Fruit fly (Drosophila melanogaster) whole organism, embryonic: ENCODE measurements around the gene brat.

Experiments used
- Adf1 ChIP-seq: fragments of 200-800 bp; sonication (Bioruptor generic); IDR thresholded peaks from 2 replicates; pipeline ENCODE4 v1.3.6; 2022; ENCODE audit warnings: missing biosample characterization, missing genetic modification characterization
- CG10147 ChIP-seq: fragments of 200-800 bp; sonication (Bioruptor generic); optimal IDR thresholded peaks from 2 replicates; lab custom pipeline; 2019; ENCODE audit warnings: missing biosample characterization, mild to moderate bottlenecking, missing genetic modification characterization, moderate library complexity
- CG12219 ChIP-seq: fragments of 200-800 bp; sonication (Bioruptor generic); optimal IDR thresholded peaks from 3 replicates; lab custom pipeline; 2018; ENCODE audit warnings: missing biosample characterization, mild to moderate bottlenecking, missing genetic modification characterization
- CG12942 ChIP-seq: fragments of 200-800 bp; sonication (Bioruptor generic); optimal IDR thresholded peaks from 3 replicates; lab custom pipeline; 2016; ENCODE audit warnings: missing biosample characterization, missing genetic modification characterization
- CG13296 ChIP-seq: fragments of 200-800 bp; sonication (Bioruptor generic); optimal IDR thresholded peaks from 3 replicates; lab custom pipeline; 2018; ENCODE audit warnings: missing biosample characterization, mild to moderate bottlenecking, missing genetic modification characterization
- CG14860 ChIP-seq: fragments of 200-800 bp; sonication (Bioruptor generic); IDR thresholded peaks from 3 replicates; pipeline ENCODE4 v1.3.6; 2022; ENCODE audit warnings: missing biosample characterization, missing genetic modification characterization; ENCODE audit not compliant: partially characterized antibody
- CG17359 ChIP-seq: fragments of 200-800 bp; sonication (Bioruptor generic); optimal IDR thresholded peaks from 3 replicates; lab custom pipeline; 2018; ENCODE audit warnings: missing biosample characterization, mild to moderate bottlenecking, missing genetic modification characterization, moderate library complexity
- CG17912 ChIP-seq: fragments of 200-800 bp; sonication (Bioruptor generic); optimal IDR thresholded peaks from 2 replicates; lab custom pipeline; 2018; ENCODE audit warnings: missing biosample characterization, mild to moderate bottlenecking, missing genetic modification characterization
- CG2129 ChIP-seq: fragments of 200-800 bp; sonication (Bioruptor generic); IDR thresholded peaks from 2 replicates; pipeline ENCODE4 v1.3.6; 2022; ENCODE audit warnings: missing biosample characterization, missing genetic modification characterization; ENCODE audit not compliant: partially characterized antibody
- CG30020 ChIP-seq: fragments of 200-800 bp; optimal IDR thresholded peaks from 2 replicates; lab custom pipeline; 2019; ENCODE audit warnings: missing biosample characterization, mild to moderate bottlenecking, missing genetic modification characterization, moderate library complexity
- CG3065 ChIP-seq: fragments of 200-800 bp; sonication (Bioruptor generic); optimal IDR thresholded peaks from 2 replicates; lab custom pipeline; 2016; ENCODE audit warnings: missing biosample characterization, missing genetic modification characterization
- CG4820 ChIP-seq: fragments of 200-800 bp; sonication (Bioruptor generic); optimal IDR thresholded peaks from 3 replicates; lab custom pipeline; 2016; ENCODE audit warnings: missing biosample characterization, missing genetic modification characterization
- CG5245 ChIP-seq: fragments of 200-800 bp; sonication (Bioruptor generic); optimal IDR thresholded peaks from 3 replicates; lab custom pipeline; 2016; ENCODE audit warnings: missing biosample characterization, missing genetic modification characterization
- CG6272 ChIP-seq: fragments of 200-800 bp; sonication (Bioruptor generic); IDR thresholded peaks from 2 replicates; pipeline ENCODE4 v1.3.6; 2022; ENCODE audit warnings: missing biosample characterization, missing genetic modification characterization
- CG6854 ChIP-seq: fragments of 200-800 bp; sonication (Bioruptor generic); optimal IDR thresholded peaks from 3 replicates; lab custom pipeline; 2017; ENCODE audit warnings: missing biosample characterization, mild to moderate bottlenecking, missing genetic modification characterization
- CG7271 ChIP-seq: fragments of 200-800 bp; sonication (Bioruptor generic); optimal IDR thresholded peaks from 2 replicates; lab custom pipeline; 2018; ENCODE audit warnings: missing biosample characterization, mild to moderate bottlenecking, missing genetic modification characterization, moderate library complexity
- CG9876 ChIP-seq: fragments of 200-800 bp; sonication (Bioruptor generic); optimal IDR thresholded peaks from 2 replicates; lab custom pipeline; 2016; ENCODE audit warnings: missing biosample characterization, missing genetic modification characterization
- Dfd ChIP-seq, 2 experiments: fragments of >200 bp; optimal IDR thresholded peaks; 2 replicates each; lab custom pipeline; 2017; ENCODE audit warnings: missing biosample characterization in 2 of 2, missing genetic modification characterization in 2 of 2
- Elba2 ChIP-seq: fragments of 200-800 bp; sonication (Bioruptor generic); optimal IDR thresholded peaks from 3 replicates; lab custom pipeline; 2016; ENCODE audit warnings: missing biosample characterization, missing genetic modification characterization
- Fer2 ChIP-seq: fragments of 200-800 bp; sonication (Bioruptor generic); optimal IDR thresholded peaks from 2 replicates; lab custom pipeline; 2018; ENCODE audit warnings: missing biosample characterization, mild to moderate bottlenecking, missing genetic modification characterization, moderate library complexity
- Hsf ChIP-seq: fragments of 200-800 bp; sonication (Bioruptor generic); optimal IDR thresholded peaks from 3 replicates; lab custom pipeline; 2016; ENCODE audit warnings: missing biosample characterization, missing genetic modification characterization
- MBD-R2 ChIP-seq: fragments of 200-800 bp; sonication (Bioruptor generic); IDR thresholded peaks from 2 replicates; pipeline ENCODE4 v1.3.6; 2022; ENCODE audit warnings: missing biosample characterization, missing genetic modification characterization
- Nf-YA ChIP-seq: fragments of 200-800 bp; sonication (Bioruptor generic); IDR thresholded peaks from 2 replicates; pipeline ENCODE4 v1.3.6; 2022; ENCODE audit warnings: missing biosample characterization, missing genetic modification characterization
- Nf-YB ChIP-seq: fragments of 200-800 bp; sonication (Bioruptor generic); optimal IDR thresholded peaks from 3 replicates; lab custom pipeline; 2019; ENCODE audit warnings: missing biosample characterization, mild to moderate bottlenecking, missing genetic modification characterization, moderate library complexity
- Opbp ChIP-seq: fragments of 200-800 bp; sonication (Bioruptor generic); IDR thresholded peaks from 3 replicates; pipeline ENCODE4 v1.3.6; 2022; ENCODE audit warnings: missing biosample characterization, missing genetic modification characterization; ENCODE audit not compliant: partially characterized antibody
- Stat92E ChIP-seq, 3 experiments: fragments of >200 bp in 2 of 3; fragments of 200-800 bp in 1 of 3; sonication (Bioruptor generic) in 1 of 3; optimal IDR thresholded peaks; 2 replicates each; lab custom pipeline; 2017 to 2019; ENCODE audit warnings: missing biosample characterization in 3 of 3, missing genetic modification characterization in 3 of 3, mild to moderate bottlenecking in 1 of 3, moderate library complexity in 1 of 3
- YL-1 ChIP-seq: fragments of 200-800 bp; sonication (Bioruptor generic); optimal IDR thresholded peaks from 3 replicates; lab custom pipeline; 2017; ENCODE audit warnings: missing biosample characterization, mild to moderate bottlenecking, missing genetic modification characterization
- ab ChIP-seq: fragments of 200-800 bp; sonication (Bioruptor generic); optimal IDR thresholded peaks from 2 replicates; lab custom pipeline; 2016; ENCODE audit warnings: missing biosample characterization, missing genetic modification characterization
- al ChIP-seq: fragments of 200-800 bp; sonication (Bioruptor generic); IDR thresholded peaks from 2 replicates; pipeline ENCODE4 v1.3.6; 2022; ENCODE audit warnings: missing biosample characterization, missing genetic modification characterization
- bbx ChIP-seq: fragments of 200-800 bp; sonication (Bioruptor generic); IDR thresholded peaks from 2 replicates; pipeline ENCODE4 v1.3.6; 2022; ENCODE audit warnings: missing biosample characterization, missing genetic modification characterization; ENCODE audit not compliant: partially characterized antibody
- cg ChIP-seq: fragments of 200-800 bp; sonication (Bioruptor generic); optimal IDR thresholded peaks from 3 replicates; lab custom pipeline; 2019; ENCODE audit warnings: missing biosample characterization, mild to moderate bottlenecking, missing genetic modification characterization, moderate library complexity
- crp ChIP-seq, 2 experiments: fragments of 200-800 bp; sonication (Bioruptor generic); optimal IDR thresholded peaks; 2 replicates in 1 of 2; 3 replicates in 1 of 2; lab custom pipeline; 2017; ENCODE audit warnings: missing biosample characterization in 2 of 2, missing genetic modification characterization in 2 of 2, mild to moderate bottlenecking in 1 of 2, moderate library complexity in 1 of 2
- ewg ChIP-seq: fragments of 200-800 bp; sonication (Bioruptor generic); optimal IDR thresholded peaks from 3 replicates; lab custom pipeline; 2017; ENCODE audit warnings: mild to moderate bottlenecking, missing biosample characterization, missing genetic modification reagents, missing genetic modification characterization
- exex ChIP-seq: fragments of 200-800 bp; sonication (Bioruptor generic); optimal IDR thresholded peaks from 4 replicates; lab custom pipeline; 2018; ENCODE audit warnings: missing biosample characterization, mild to moderate bottlenecking, missing genetic modification characterization, moderate library complexity
- fd102C ChIP-seq: fragments of 200-800 bp; sonication (Bioruptor generic); optimal IDR thresholded peaks from 2 replicates; lab custom pipeline; 2018; ENCODE audit warnings: missing biosample characterization, mild to moderate bottlenecking, missing genetic modification characterization, moderate library complexity
- fd64A ChIP-seq: fragments of 200-800 bp; sonication (Bioruptor generic); optimal IDR thresholded peaks from 3 replicates; lab custom pipeline; 2018; ENCODE audit warnings: missing biosample characterization, mild to moderate bottlenecking, missing genetic modification characterization
- gt ChIP-seq: fragments of 200-800 bp; sonication (Bioruptor generic); IDR thresholded peaks from 2 replicates; pipeline ENCODE4 v1.3.6; 2022; ENCODE audit warnings: missing biosample characterization, missing genetic modification characterization
- hb ChIP-seq: fragments of 200-800 bp; sonication (Bioruptor generic); IDR thresholded peaks from 3 replicates; pipeline ENCODE4 v1.3.6; 2022; ENCODE audit warnings: missing biosample characterization, missing genetic modification characterization; ENCODE audit not compliant: partially characterized antibody
- jigr1 ChIP-seq: fragments of 200-800 bp; sonication (Bioruptor generic); IDR thresholded peaks from 3 replicates; pipeline ENCODE4 v1.3.6; 2022; ENCODE audit warnings: missing biosample characterization, missing genetic modification characterization
- lov ChIP-seq, 2 experiments: fragments of 200-800 bp in 1 of 2; fragments of >200 bp in 1 of 2; sonication (Bioruptor generic) in 1 of 2; IDR thresholded peaks in 1 of 2; optimal IDR thresholded peaks in 1 of 2; 2 replicates in 1 of 2; 3 replicates in 1 of 2; pipeline versions ENCODE4 v1.3.6 to Lab custom; 2017 to 2022; ENCODE audit warnings: missing biosample characterization in 1 of 2, missing genetic modification characterization in 1 of 2
- mirr ChIP-seq: fragments of 200-800 bp; sonication (Bioruptor generic); optimal IDR thresholded peaks from 3 replicates; lab custom pipeline; 2018; ENCODE audit warnings: missing biosample characterization, mild to moderate bottlenecking, missing genetic modification characterization
- org-1 ChIP-seq: fragments of 200-800 bp; sonication (Bioruptor generic); optimal IDR thresholded peaks from 2 replicates; lab custom pipeline; 2017; ENCODE audit warnings: missing biosample characterization, missing genetic modification characterization
- pita ChIP-seq: fragments of 200-800 bp; sonication (Bioruptor generic); optimal IDR thresholded peaks from 2 replicates; lab custom pipeline; 2017; ENCODE audit warnings: missing biosample characterization, mild to moderate bottlenecking, missing genetic modification characterization
- ssp ChIP-seq: fragments of 200-800 bp; sonication (Bioruptor generic); IDR thresholded peaks from 2 replicates; pipeline ENCODE4 v1.3.6; 2022; ENCODE audit warnings: missing biosample characterization, missing genetic modification characterization
- sug ChIP-seq: fragments of 200-800 bp; optimal IDR thresholded peaks from 2 replicates; lab custom pipeline; 2019; ENCODE audit warnings: missing biosample characterization, mild to moderate bottlenecking, missing genetic modification characterization, moderate library complexity
- tap ChIP-seq: fragments of 200-800 bp; optimal IDR thresholded peaks from 3 replicates; lab custom pipeline; 2019; ENCODE audit warnings: missing biosample characterization, mild to moderate bottlenecking, missing genetic modification characterization, moderate library complexity
- wdn ChIP-seq: fragments of 200-800 bp; sonication (Bioruptor generic); IDR thresholded peaks from 2 replicates; pipeline ENCODE4 v1.3.6; 2022; ENCODE audit warnings: missing biosample characterization, missing genetic modification characterization

The brat gene

DNA sequence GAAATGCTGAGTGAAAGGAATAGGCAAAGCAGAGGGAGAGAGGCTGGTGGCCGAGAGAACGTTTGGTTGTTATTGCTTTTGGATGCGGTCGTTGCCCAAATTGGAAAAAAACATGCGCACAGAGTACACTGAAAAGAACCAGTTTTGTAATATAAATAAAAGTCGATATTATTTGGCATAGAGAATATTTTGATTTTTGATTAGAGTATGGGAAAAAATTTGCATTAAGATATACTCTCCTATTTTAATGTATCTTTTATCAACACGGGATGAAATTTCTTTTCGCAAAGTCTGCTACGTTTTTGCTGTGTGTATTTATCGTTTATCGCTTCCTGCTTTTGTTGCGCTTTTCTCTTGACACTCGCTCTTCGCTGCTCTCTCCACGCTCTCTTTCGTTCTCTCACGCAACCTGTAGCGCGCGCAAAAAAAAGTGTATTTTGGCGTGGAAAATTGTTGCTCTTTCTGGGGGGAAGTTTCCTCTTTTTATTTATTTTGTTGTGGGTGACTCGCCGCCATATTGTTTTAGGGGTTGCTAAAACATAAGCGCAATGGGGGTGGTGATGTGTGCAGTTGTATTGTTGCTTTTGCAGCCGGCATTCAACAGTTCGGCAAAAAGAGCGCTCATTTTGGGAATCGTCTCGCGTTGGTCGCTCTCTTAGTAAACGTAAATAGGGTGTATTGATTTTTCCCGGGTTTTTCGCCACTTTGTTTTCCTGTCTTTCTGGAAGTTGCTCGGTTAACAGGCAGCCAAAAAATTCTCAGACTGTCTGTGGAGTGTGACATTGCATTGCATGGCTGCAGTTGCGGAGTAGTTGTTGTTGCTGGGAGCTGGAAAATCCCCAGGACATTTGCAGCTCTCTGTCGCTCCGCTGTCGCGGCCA, 31.6 kb downstream of the brat start (continued):
- peak; percentile 54 for TF ChIP-seq Elba2
- peak; percentile 96 for TF ChIP-seq CG6272 (GFP tag; lab: Robert Waterston, UW)
- peak; percentile 99 for TF ChIP-seq CG17359
- TF ChIP-seq fd64A (GFP tag; lab: Kevin White, UChicago): peak; percentile 89
- peak; percentile 93 for TF ChIP-seq CG10147 (GFP tag; lab: Kevin White, UChicago)
- peak; percentile 94 for TF ChIP-seq wdn
- no peak for TF ChIP-seq hb (GFP tag; lab: Robert Waterston, UW)
- TF ChIP-seq Dfd (GFP tag; optimal IDR thresholded peaks at IDR 0.05; lab: Kevin White, UChicago): no peak
- TF ChIP-seq fd102C (GFP tag; lab: Kevin White, UChicago): peak; percentile 53
- TF ChIP-seq CG17912: peak; percentile 67
- TF ChIP-seq mirr: peak; percentile 53
- peak; percentile 74 for TF ChIP-seq ab (GFP tag; lab: Kevin White, UChicago)
- TF ChIP-seq jigr1: peak; percentile 94
- peak; percentile 77 for TF ChIP-seq CG9876 (GFP tag; lab: Kevin White, UChicago)
- TF ChIP-seq ewg (GFP tag; lab: Kevin White, UChicago): peak; percentile 99
- TF ChIP-seq CG4820 (GFP tag; lab: Kevin White, UChicago): peak; percentile 94
- peak; percentile 85 for TF ChIP-seq CG3065 (GFP tag; lab: Kevin White, UChicago)
- TF ChIP-seq Fer2: peak; percentile 91
- peak; percentile 94 for TF ChIP-seq Nf-YA (GFP tag; lab: Robert Waterston, UW)
- TF ChIP-seq CG7271 (tag; lab: Kevin White, UChicago): peak; percentile 93
- TF ChIP-seq CG6854 (GFP tag; lab: Kevin White, UChicago): peak; percentile 94
- TF ChIP-seq tap (tag; lab: Kevin White, UChicago): peak; percentile 97
- peak; percentile 91 for TF ChIP-seq gt
- TF ChIP-seq crp (GFP tag; optimal IDR thresholded peaks at IDR 0.05; lab: Kevin White, UChicago): peak in 1 of 2 experiments; percentile 66
- peak; percentile 90 for TF ChIP-seq ssp (GFP tag; lab: Robert Waterston, UW)
- peak; percentile 95 for TF ChIP-seq org-1 (GFP tag; lab: Kevin White, UChicago)
- peak; percentile 78; the same call in 1 of the 2 replicates for TF ChIP-seq MBD-R2 (GFP tag; lab: Robert Waterston, UW)
- no peak for TF ChIP-seq CG14860
- peak; percentile 89 for TF ChIP-seq al (GFP tag; lab: Robert Waterston, UW)
- peak; percentile 95 for TF ChIP-seq CG13296
- no peak for TF ChIP-seq lov (optimal IDR thresholded peaks at IDR 0.05; lab: Kevin White, UChicago)
- TF ChIP-seq lov (GFP tag; IDR thresholded peaks at IDR 0.05; lab: Robert Waterston, UW): peak; percentile 95
- no peak for TF ChIP-seq CG2129 (GFP tag; lab: Robert Waterston, UW)
- TF ChIP-seq cg (GFP tag; lab: Kevin White, UChicago): no peak
- TF ChIP-seq CG30020 (tag; lab: Kevin White, UChicago): peak; percentile 79
- peak; percentile 95 for TF ChIP-seq CG5245
- peak in 1 of 3 experiments; percentile 92 for TF ChIP-seq Stat92E (GFP tag; optimal IDR thresholded peaks at IDR 0.05; lab: Kevin White, UChicago)
- TF ChIP-seq pita: no peak
- TF ChIP-seq YL-1 (GFP tag; lab: Kevin White, UChicago): peak; percentile 82
- peak; percentile 96 for TF ChIP-seq CG12942 (GFP tag; lab: Kevin White, UChicago)
- 0 out of 2 replicates have a peak, but pooled peaks have one; percentile 8 for TF ChIP-seq bbx (GFP tag; lab: Robert Waterston, UW)
- no peak for TF ChIP-seq Opbp (GFP tag; lab: Robert Waterston, UW)
- peak; percentile 73 for TF ChIP-seq Adf1
- peak; percentile 96 for TF ChIP-seq CG12219 (GFP tag; lab: Kevin White, UChicago)
- TF ChIP-seq Hsf (GFP tag; lab: Kevin White, UChicago): peak; percentile 97
- TF ChIP-seq exex (tag; lab: Kevin White, UChicago): peak; percentile 86
- TF ChIP-seq Nf-YB (GFP tag; lab: Kevin White, UChicago): peak; percentile 82
- TF ChIP-seq sug (tag; lab: Kevin White, UChicago): peak; percentile 88
